Fruit fly (Drosophila melanogaster): Measurements from ENCODE around the gene p.

Gene p

DNA sequence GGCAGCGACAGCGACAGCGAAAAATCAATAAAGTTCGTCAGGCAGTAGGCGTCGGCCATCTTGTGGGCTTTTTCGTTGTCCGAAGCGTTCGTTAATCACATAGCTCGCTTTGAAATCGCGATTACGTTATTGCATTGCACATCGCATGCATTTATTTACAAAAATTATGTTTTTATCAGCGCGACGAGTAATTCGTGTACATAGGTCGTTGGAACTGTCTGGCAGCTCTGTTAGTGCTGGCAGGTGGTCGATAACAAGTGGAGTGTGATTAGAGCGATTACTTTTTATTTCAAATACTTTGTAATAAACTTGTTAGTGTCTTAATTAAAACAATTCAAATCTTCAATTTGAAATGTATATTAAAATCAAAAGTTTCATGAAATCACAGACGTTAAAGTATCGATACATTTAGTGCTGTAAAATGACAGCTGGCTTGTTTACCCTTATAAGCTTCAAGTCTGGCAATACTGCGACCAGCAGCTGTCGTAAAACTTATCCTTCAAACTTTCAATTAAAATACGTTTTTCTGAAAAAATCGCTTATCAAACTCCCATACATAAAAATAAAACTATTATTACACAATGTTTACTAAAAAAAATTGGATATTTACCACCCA is 6.7 kb downstream of the p start, which contains the start of gene CG8032 (continued):
- TF ChIP-seq CG12942 (GFP tag; optimal IDR thresholded peaks at IDR 0.05) (peak; percentile 32), CG11456 (GFP tag; IDR thresholded peaks at IDR 0.05) (no peak), rib (GFP tag; IDR thresholded peaks at IDR 0.05) (no peak), her (GFP tag; optimal IDR thresholded peaks at IDR 0.05) (peak; percentile 27), h (optimal IDR thresholded peaks at IDR 0.05) (no peak), dmrt11E (tag; optimal IDR thresholded peaks at IDR 0.05) (peak; percentile 0), CG34224 (GFP tag; IDR thresholded peaks at IDR 0.05; ENCODE audit: partially characterized antibody) (peak; percentile 76; the same call in 2 of the 3 replicates), CG8478 (optimal IDR thresholded peaks at IDR 0.05) (no peak), CG7928 (GFP tag; optimal IDR thresholded peaks at IDR 0.05) (no peak), jumu (GFP tag; optimal IDR thresholded peaks at IDR 0.05) (peak; percentile 44), crp (GFP tag; optimal IDR thresholded peaks at IDR 0.05) (peak; percentile 75 to 95), CG4730 (GFP tag; IDR thresholded peaks at IDR 0.05) (no peak), Blimp-1 (GFP tag; optimal IDR thresholded peaks at IDR 0.05) (peak; percentile 29), phol (tag; optimal IDR thresholded peaks at IDR 0.05) (peak; percentile 64), nmo (GFP tag; optimal IDR thresholded peaks at IDR 0.05) (peak; percentile 60), lola (GFP tag; optimal IDR thresholded peaks at IDR 0.05) (peak in 1 of 3 experiments; percentile 19), CG32532 (GFP tag; IDR thresholded peaks at IDR 0.05) (peak; percentile 59), CG9727 (GFP tag; optimal IDR thresholded peaks at IDR 0.05) (peak; percentile 49), CG14710 (tag; optimal IDR thresholded peaks at IDR 0.05) (peak; percentile 71), CG7372 (GFP tag; IDR thresholded peaks at IDR 0.05) (no peak), CG13424 (tag; optimal IDR thresholded peaks at IDR 0.05) (peak; percentile 62), CG10543 (GFP tag; optimal IDR thresholded peaks at IDR 0.05) (peak; percentile 70), scrt (GFP tag; optimal IDR thresholded peaks at IDR 0.05) (no peak), chif (GFP tag; optimal IDR thresholded peaks at IDR 0.05) (peak in 1 of 2 experiments; percentile 39), CG10209 (GFP tag; optimal IDR thresholded peaks at IDR 0.05) (peak; percentile 5), cas (GFP tag; IDR thresholded peaks at IDR 0.05) (no peak), CG1024 (GFP tag; IDR thresholded peaks at IDR 0.05) (no peak), mirr (GFP tag; optimal IDR thresholded peaks at IDR 0.05) (peak; percentile 6), lilli (GFP tag; optimal IDR thresholded peaks at IDR 0.05) (peak; percentile 72), CG17361 (GFP tag; IDR thresholded peaks at IDR 0.05) (peak; percentile 48; the same call in 2 of the 3 replicates), twi (tag; optimal IDR thresholded peaks at IDR 0.05) (peak; percentile 3), CG13775 (GFP tag; optimal IDR thresholded peaks at IDR 0.05) (peak; percentile 61), CG2889 (GFP tag; IDR thresholded peaks at IDR 0.05) (no peak), grau (tag; optimal IDR thresholded peaks at IDR 0.05) (peak; percentile 50), CG8924 (tag; optimal IDR thresholded peaks at IDR 0.05) (peak; percentile 47), CG17568 (GFP tag; optimal IDR thresholded peaks at IDR 0.05) (no peak), Pdp1 (GFP tag; optimal IDR thresholded peaks at IDR 0.05) (peak; percentile 15 to 47), knrl (GFP tag; IDR thresholded peaks at IDR 0.05; ENCODE audit: partially characterized antibody) (peak; percentile 65), chm (GFP tag; IDR thresholded peaks at IDR 0.05) (no peak), croc (GFP tag; conservative IDR thresholded peaks at IDR 0.05) (no peak), CG3726 (GFP tag; IDR thresholded peaks at IDR 0.05) (no peak), CG9932 (GFP tag; IDR thresholded peaks at IDR 0.05) (peak; percentile 72), Kr (GFP tag; optimal IDR thresholded peaks at IDR 0.05) (no peak), Lhr (GFP tag; optimal IDR thresholded peaks at IDR 0.05) (peak; percentile 73), Six4 (GFP tag; optimal IDR thresholded peaks at IDR 0.05) (peak; percentile 4), GATAe (GFP tag; conservative IDR thresholded peaks at IDR 0.05) (no peak), Nf-YA (GFP tag; IDR thresholded peaks at IDR 0.05) (no peak), Neu2 (GFP tag; optimal IDR thresholded peaks at IDR 0.05; ENCODE audit: borderline replicate concordance) (no peak), ab (GFP tag; optimal IDR thresholded peaks at IDR 0.05) (no peak), exex (tag; optimal IDR thresholded peaks at IDR 0.05) (peak; percentile 4)

Data from whole organism, embryonic.